Worm (Caenorhabditis elegans): ENCODE measurements around the gene mltn-13.

mltn-13 gene

ce11 chrX:4448283-4448682 is at the start of gene mltn-13:
TSS of gene mltn-13 (minus strand) at chrX:4448383.
- TF ChIP-seq nhr-19 (GFP tag; conservative IDR thresholded peaks at IDR 0.05), result no peak
- no peak for TF ChIP-seq hlh-4 (tag; optimal IDR thresholded peaks at IDR 0.05)
- TF ChIP-seq sox-4 (tag; optimal IDR thresholded peaks at IDR 0.05), result no peak
- no peak for TF ChIP-seq fkh-10 (GFP tag; optimal IDR thresholded peaks at IDR 0.05)
- TF ChIP-seq zag-1 (tag; optimal IDR thresholded peaks at IDR 0.05), result no peak
- TF ChIP-seq lsy-2 (tag; optimal IDR thresholded peaks at IDR 0.05), result no peak
- TF ChIP-seq fos-1 (tag; optimal IDR thresholded peaks at IDR 0.05), result no peak
- TF ChIP-seq aha-1 (tag; optimal IDR thresholded peaks at IDR 0.05), result no peak
- TF ChIP-seq Y116A8C.19 (tag; optimal IDR thresholded peaks at IDR 0.05; ENCODE audit: borderline replicate concordance), result no peak
- TF ChIP-seq egl-13 (tag; optimal IDR thresholded peaks at IDR 0.05), result no peak
- no peak for TF ChIP-seq sptf-1 (tag; optimal IDR thresholded peaks at IDR 0.05)
- TF ChIP-seq unc-62 (GFP tag; optimal IDR thresholded peaks at IDR 0.05), result no peak
- no peak for TF ChIP-seq nhr-20 (tag; optimal IDR thresholded peaks at IDR 0.05)
- no peak for TF ChIP-seq vab-15 (tag; optimal IDR thresholded peaks at IDR 0.05)
- no peak for TF ChIP-seq mep-1 (tag; optimal IDR thresholded peaks at IDR 0.05)
- no peak for TF ChIP-seq mef-2 (tag; optimal IDR thresholded peaks at IDR 0.05)
- TF ChIP-seq tlp-1 (tag; optimal IDR thresholded peaks at IDR 0.05), result no peak
- TF ChIP-seq jun-1 (tag; optimal IDR thresholded peaks at IDR 0.05), result no peak
- TF ChIP-seq lin-14 (GFP tag; optimal IDR thresholded peaks at IDR 0.05), result no peak

ce11 chrX:4495814-4496567 is 47.8 kb upstream of the mltn-13 start:
- no peak for TF ChIP-seq hlh-4 (tag; optimal IDR thresholded peaks at IDR 0.05)
- TF ChIP-seq mab-9 (GFP tag; IDR thresholded peaks at IDR 0.05), result no peak
- TF ChIP-seq efl-1 (optimal IDR thresholded peaks at IDR 0.05), result no peak
- TF ChIP-seq efl-1 (GFP tag; optimal IDR thresholded peaks at IDR 0.05 in 1 of 2), result peak in 1 of 2 experiments; percentile 90
- TF ChIP-seq pqm-1 (tag; optimal IDR thresholded peaks at IDR 0.05), result no peak
- TF ChIP-seq snpc-4 (tag; optimal IDR thresholded peaks at IDR 0.05), result no peak
- peak; percentile 91 for TF ChIP-seq blmp-1 (tag; optimal IDR thresholded peaks at IDR 0.05)
- no peak for TF ChIP-seq rnt-1 (tag; optimal IDR thresholded peaks at IDR 0.05)
- TF ChIP-seq mdl-1 (tag; optimal IDR thresholded peaks at IDR 0.05), result no peak
- TF ChIP-seq tlp-1 (tag; optimal IDR thresholded peaks at IDR 0.05), result no peak
- no peak for TF ChIP-seq mef-2 (tag; optimal IDR thresholded peaks at IDR 0.05)

- TF ChIP-seq lin-14 (GFP tag; optimal IDR thresholded peaks at IDR 0.05), result no peak
- TF ChIP-seq ztf-11 (tag; optimal IDR thresholded peaks at IDR 0.05), result no peak
- no peak for TF ChIP-seq ama-1 (optimal IDR thresholded peaks at IDR 0.05)
- TF ChIP-seq ztf-4 (tag; optimal IDR thresholded peaks at IDR 0.05), result no peak
- TF ChIP-seq mef-2 (tag; optimal IDR thresholded peaks at IDR 0.05), result no peak
- TF ChIP-seq unc-98 (GFP tag; IDR thresholded peaks at IDR 0.05), result no peak
- TF ChIP-seq xbp-1 (tag; optimal IDR thresholded peaks at IDR 0.05), result no peak
- TF ChIP-seq skn-1 (tag; optimal IDR thresholded peaks at IDR 0.05), result no peak
- TF ChIP-seq sox-4 (tag; optimal IDR thresholded peaks at IDR 0.05), result no peak
- no peak for TF ChIP-seq sptf-1 (tag; optimal IDR thresholded peaks at IDR 0.05)
- TF ChIP-seq pag-3 (tag; optimal IDR thresholded peaks at IDR 0.05; ENCODE audit: borderline replicate concordance, insufficient read depth), result no peak
- TF ChIP-seq hpl-2 (GFP tag; optimal IDR thresholded peaks at IDR 0.05), result no peak
- TF ChIP-seq sup-37 (GFP tag; optimal IDR thresholded peaks at IDR 0.05), result no peak
- no peak for TF ChIP-seq ceh-63 (GFP tag; optimal IDR thresholded peaks at IDR 0.05)
- TF ChIP-seq C34B4.2 (tag; optimal IDR thresholded peaks at IDR 0.05), result no peak
- no peak for TF ChIP-seq zip-4 (GFP tag; optimal IDR thresholded peaks at IDR 0.05)
- TF ChIP-seq fkh-4 (tag; optimal IDR thresholded peaks at IDR 0.05; ENCODE audit: borderline replicate concordance), result no peak
- TF ChIP-seq pax-3 (tag; optimal IDR thresholded peaks at IDR 0.05), result no peak
- no peak for TF ChIP-seq ceh-90 (tag; optimal IDR thresholded peaks at IDR 0.05)
Measured at ce11 chrX:4493439-4494006, 45.3 kb upstream of the mltn-13 start.
